Worm (Caenorhabditis elegans): Measurements from ENCODE around the gene srx-87.

- TF ChIP-seq nhr-237 (tag; optimal IDR thresholded peaks at IDR 0.05), result no peak
- no peak for TF ChIP-seq snpc-4 (tag; optimal IDR thresholded peaks at IDR 0.05)
- TF ChIP-seq pha-4 (tag; optimal IDR thresholded peaks at IDR 0.05), result no peak
- no peak for TF ChIP-seq nhr-76 (tag; optimal IDR thresholded peaks at IDR 0.05)
- no peak for TF ChIP-seq nhr-28 (tag; optimal IDR thresholded peaks at IDR 0.05)
- TF ChIP-seq M03D4.4 (tag; optimal IDR thresholded peaks at IDR 0.05), result no peak
- no peak for TF ChIP-seq ztf-11 (tag; optimal IDR thresholded peaks at IDR 0.05)
- TF ChIP-seq nhr-12 (tag; optimal IDR thresholded peaks at IDR 0.05), result no peak
Observed at ce11 chrV:11600800-11601199, 36.1 kb downstream of the srx-87 start, which contains the start of gene F35B12.9.
